Worm (Caenorhabditis elegans) whole organism, L1 larva: Measurements from ENCODE around the gene F09F7.5.

Experiments
- F16B12.6 ChIP-seq: fragments of 150-350 bp; optimal IDR thresholded peaks from 2 replicates; lab custom pipeline; 2014; ENCODE audit warnings: missing biosample characterization, missing genetic modification characterization
- Y116A8C.19 ChIP-seq: sonication (generic microtip); optimal IDR thresholded peaks from 2 replicates; lab custom pipeline; 2016; ENCODE audit warnings: missing compliant biosample characterization, missing genetic modification characterization, borderline replicate concordance
- alr-1 ChIP-seq: fragments of 200-800 bp; sonication (Bioruptor generic); optimal IDR thresholded peaks from 2 replicates; lab custom pipeline; 2018; ENCODE audit warnings: borderline replicate concordance, mild to moderate bottlenecking, missing genetic modification characterization, missing compliant biosample characterization
- ama-1 ChIP-seq: fragments of 150-350 bp; optimal IDR thresholded peaks from 2 replicates; lab custom pipeline; 2014
- ceh-82 ChIP-seq, 3 experiments: fragments of 150-350 bp in 1 of 3; sonication (generic microtip) in 2 of 3; optimal IDR thresholded peaks; 2 replicates each; lab custom pipeline; 2014 to 2017; ENCODE audit warnings: missing biosample characterization in 3 of 3, missing genetic modification characterization in 3 of 3
- ceh-88 ChIP-seq: fragments of 200-800 bp; sonication (Bioruptor generic); IDR thresholded peaks from 2 replicates; pipeline ENCODE4 v1.3.6; 2022; ENCODE audit warnings: missing genetic modification characterization, missing compliant biosample characterization
- ceh-90 ChIP-seq: sonication (generic microtip); optimal IDR thresholded peaks from 2 replicates; lab custom pipeline; 2016; ENCODE audit warnings: missing genetic modification characterization, missing compliant biosample characterization
- ces-1 ChIP-seq: fragments of 150-350 bp; optimal IDR thresholded peaks from 2 replicates; lab custom pipeline; 2014; ENCODE audit warnings: missing biosample characterization, missing genetic modification reagents, missing genetic modification characterization
- dpl-1 ChIP-seq, 3 experiments: fragments of 150-350 bp in 2 of 3; sonication (generic microtip) in 1 of 3; optimal IDR thresholded peaks; 2 replicates each; lab custom pipeline; 2014 to 2017; ENCODE audit warnings: missing biosample characterization in 3 of 3, missing genetic modification characterization in 3 of 3, missing genetic modification reagents in 3 of 3
- dsc-1 ChIP-seq: sonication (generic microtip); optimal IDR thresholded peaks from 2 replicates; lab custom pipeline; 2016; ENCODE audit warnings: mild to moderate bottlenecking, missing genetic modification characterization, missing compliant biosample characterization
- efl-1 ChIP-seq, 4 experiments: fragments of 150-350 bp; optimal IDR thresholded peaks in 3 of 4; peaks in 1 of 4; 1 replicate in 1 of 4; 2 replicates in 3 of 4; lab custom pipeline; 2014; ENCODE audit warnings: missing biosample characterization in 2 of 4, missing genetic modification characterization in 2 of 4, missing genetic modification reagents in 2 of 4
- egl-13 ChIP-seq: sonication (generic microtip); optimal IDR thresholded peaks from 2 replicates; lab custom pipeline; 2016; ENCODE audit warnings: missing genotype, missing genetic modification reagents, missing genetic modification characterization, missing compliant biosample characterization
- egl-27 ChIP-seq, 2 experiments: fragments of 150-350 bp in 1 of 2; sonication (generic microtip); optimal IDR thresholded peaks; 3 replicates each; lab custom pipeline; 2017 to 2018; ENCODE audit warnings: missing biosample characterization in 2 of 2, missing genetic modification characterization in 2 of 2, missing genetic modification reagents in 2 of 2
- elt-2 ChIP-seq: sonication (generic microtip); optimal IDR thresholded peaks from 2 replicates; lab custom pipeline; 2016; ENCODE audit warnings: missing genetic modification characterization, mild to moderate bottlenecking, inconsistent platforms, missing compliant biosample characterization, missing genetic modification reagents
- elt-3 ChIP-seq, 6 experiments: fragments of 150-350 bp in 1 of 6; sonication (generic microtip); optimal IDR thresholded peaks; 2 replicates each; lab custom pipeline; 2017 to 2018; ENCODE audit warnings: missing biosample characterization in 6 of 6, missing genetic modification characterization in 6 of 6, inconsistent platforms in 1 of 6
- ets-5 ChIP-seq: fragments of 200-800 bp; sonication (Bioruptor generic); IDR thresholded peaks from 2 replicates; pipeline ENCODE4 v1.3.6; 2022; ENCODE audit warnings: missing genetic modification characterization, missing compliant biosample characterization
- fkh-4 ChIP-seq: sonication (generic microtip); optimal IDR thresholded peaks from 2 replicates; lab custom pipeline; 2016; ENCODE audit warnings: missing compliant biosample characterization, missing genetic modification characterization, borderline replicate concordance
- grh-1 ChIP-seq: fragments of 200-800 bp; sonication (Bioruptor generic); IDR thresholded peaks from 2 replicates; pipeline ENCODE4 v1.3.6; 2022; ENCODE audit warnings: missing genetic modification reagents, missing genetic modification characterization, missing compliant biosample characterization
- hlh-17 ChIP-seq: fragments of 200-800 bp; sonication (Bioruptor generic); optimal IDR thresholded peaks from 2 replicates; lab custom pipeline; 2018; ENCODE audit warnings: missing genetic modification characterization, mild to moderate bottlenecking, missing compliant biosample characterization, moderate library complexity, borderline replicate concordance
- hlh-4 ChIP-seq: sonication (generic microtip); optimal IDR thresholded peaks from 2 replicates; lab custom pipeline; 2016; ENCODE audit warnings: mild to moderate bottlenecking, missing genetic modification characterization, missing compliant biosample characterization
- isw-1 ChIP-seq: fragments of 200-800 bp; sonication (Bioruptor generic); IDR thresholded peaks from 2 replicates; pipeline ENCODE4 v1.3.6; 2022; ENCODE audit warnings: missing genetic modification characterization, missing compliant biosample characterization
- lin-13 ChIP-seq: fragments of 150-350 bp; optimal IDR thresholded peaks from 2 replicates; lab custom pipeline; 2014; ENCODE audit warnings: missing biosample characterization, missing genetic modification reagents, missing genetic modification characterization
- lin-14 ChIP-seq: fragments of 200-800 bp; sonication (Bioruptor generic); optimal IDR thresholded peaks from 2 replicates; lab custom pipeline; 2018; ENCODE audit warnings: mild to moderate bottlenecking, missing genetic modification characterization, moderate library complexity, missing compliant biosample characterization
- lin-15B ChIP-seq: fragments of 150-350 bp; sonication (generic microtip); optimal IDR thresholded peaks from 3 replicates; lab custom pipeline; 2014; ENCODE audit warnings: missing biosample characterization, missing genetic modification characterization
- lir-3 ChIP-seq: sonication (generic microtip); optimal IDR thresholded peaks from 2 replicates; lab custom pipeline; 2016; ENCODE audit warnings: mild to moderate bottlenecking, missing genetic modification characterization, moderate library complexity, missing compliant biosample characterization; ENCODE audit not compliant: poor library complexity
- mab-9 ChIP-seq: fragments of 200-800 bp; sonication (Bioruptor generic); IDR thresholded peaks from 2 replicates; pipeline ENCODE4 v1.3.6; 2022; ENCODE audit warnings: missing genetic modification reagents, missing genetic modification characterization, missing compliant biosample characterization
- mdl-1 ChIP-seq, 2 experiments: fragments of 150-350 bp; optimal IDR thresholded peaks; 2 replicates each; lab custom pipeline; 2014 to 2017; ENCODE audit warnings: missing biosample characterization in 2 of 2, missing genetic modification characterization in 2 of 2, inconsistent platforms in 1 of 2
- mef-2 ChIP-seq: fragments of 150-350 bp; optimal IDR thresholded peaks from 2 replicates; lab custom pipeline; 2014; ENCODE audit warnings: missing biosample characterization, missing genetic modification characterization
- nhr-11 ChIP-seq: fragments of 150-350 bp; optimal IDR thresholded peaks from 2 replicates; lab custom pipeline; 2014; ENCODE audit warnings: missing biosample characterization, missing genetic modification characterization
- nhr-47 ChIP-seq: sonication (generic microtip); optimal IDR thresholded peaks from 2 replicates; lab custom pipeline; 2016; ENCODE audit warnings: mild to moderate bottlenecking, missing genetic modification characterization, moderate library complexity, missing compliant biosample characterization
- nhr-71 ChIP-seq: sonication (generic microtip); optimal IDR thresholded peaks from 2 replicates; lab custom pipeline; 2016; ENCODE audit warnings: mild to moderate bottlenecking, missing genetic modification characterization, moderate library complexity, missing compliant biosample characterization
- nhr-77 ChIP-seq: fragments of 150-350 bp; optimal IDR thresholded peaks from 2 replicates; lab custom pipeline; 2014; ENCODE audit warnings: missing biosample characterization, missing genetic modification characterization
- nhr-90 ChIP-seq: sonication (generic microtip); optimal IDR thresholded peaks from 2 replicates; lab custom pipeline; 2016; ENCODE audit warnings: mild to moderate bottlenecking, missing genetic modification characterization, missing compliant biosample characterization; ENCODE audit not compliant: poor library complexity
- pag-3 ChIP-seq: sonication (generic microtip); optimal IDR thresholded peaks from 2 replicates; lab custom pipeline; 2017; ENCODE audit warnings: missing genetic modification characterization, mild to moderate bottlenecking, missing compliant biosample characterization, antibody characterized with exemption, borderline replicate concordance; ENCODE audit not compliant: insufficient read depth
- pax-3 ChIP-seq: fragments of 200-800 bp; sonication (Bioruptor generic); optimal IDR thresholded peaks from 2 replicates; lab custom pipeline; 2018; ENCODE audit warnings: mild to moderate bottlenecking, missing genetic modification characterization, moderate library complexity, missing compliant biosample characterization
- rnt-1 ChIP-seq: sonication (generic microtip); optimal IDR thresholded peaks from 2 replicates; lab custom pipeline; 2016; ENCODE audit warnings: mild to moderate bottlenecking, missing genetic modification characterization, moderate library complexity, missing compliant biosample characterization
- skn-1 ChIP-seq: fragments of 150-350 bp; optimal IDR thresholded peaks from 2 replicates; lab custom pipeline; 2014; ENCODE audit warnings: missing biosample characterization, missing genetic modification characterization
- snu-23 ChIP-seq: sonication (generic microtip); optimal IDR thresholded peaks from 2 replicates; lab custom pipeline; 2016; ENCODE audit warnings: missing genetic modification characterization, missing compliant biosample characterization
- sptf-1 ChIP-seq: fragments of 150-350 bp; optimal IDR thresholded peaks from 2 replicates; lab custom pipeline; 2014; ENCODE audit warnings: missing biosample characterization, missing genetic modification characterization
- sup-37 ChIP-seq: fragments of 200-800 bp; sonication (Bioruptor generic); optimal IDR thresholded peaks from 2 replicates; lab custom pipeline; 2018; ENCODE audit warnings: mild to moderate bottlenecking, missing genetic modification characterization, missing compliant biosample characterization
- swsn-7 ChIP-seq: sonication (generic microtip); optimal IDR thresholded peaks from 2 replicates; lab custom pipeline; 2016; ENCODE audit warnings: missing genetic modification characterization, missing compliant biosample characterization
- unc-130 ChIP-seq: fragments of 150-350 bp; optimal IDR thresholded peaks from 2 replicates; lab custom pipeline; 2017; ENCODE audit warnings: missing biosample characterization, missing genetic modification characterization, inconsistent platforms
- unc-30 ChIP-seq: sonication (generic microtip); optimal IDR thresholded peaks from 2 replicates; lab custom pipeline; 2017; ENCODE audit warnings: missing biosample characterization, missing genetic modification characterization
- unc-86 ChIP-seq: sonication (generic microtip); optimal IDR thresholded peaks from 2 replicates; lab custom pipeline; 2016; ENCODE audit warnings: missing genetic modification characterization, missing compliant biosample characterization
- unc-98 ChIP-seq: fragments of 200-800 bp; sonication (Bioruptor generic); IDR thresholded peaks from 2 replicates; pipeline ENCODE4 v1.3.6; 2022; ENCODE audit warnings: missing genetic modification characterization, missing compliant biosample characterization
- vab-15 ChIP-seq: sonication (generic microtip); optimal IDR thresholded peaks from 2 replicates; lab custom pipeline; 2017; ENCODE audit warnings: missing genotype, mild to moderate bottlenecking, missing genetic modification characterization, missing compliant biosample characterization
- xbp-1 ChIP-seq: sonication (generic microtip); optimal IDR thresholded peaks from 2 replicates; lab custom pipeline; 2016; ENCODE audit warnings: missing genetic modification characterization, missing compliant biosample characterization
- zag-1 ChIP-seq: fragments of 150-350 bp; optimal IDR thresholded peaks from 2 replicates; lab custom pipeline; 2014; ENCODE audit warnings: missing biosample characterization, missing genetic modification characterization
- zip-4 ChIP-seq: fragments of 200-800 bp; sonication (Bioruptor generic); optimal IDR thresholded peaks from 2 replicates; lab custom pipeline; 2018; ENCODE audit warnings: mild to moderate bottlenecking, missing genetic modification characterization, moderate library complexity, missing compliant biosample characterization
- ztf-11 ChIP-seq, 2 experiments: sonication (generic microtip); optimal IDR thresholded peaks; 2 replicates each; lab custom pipeline; 2016 to 2017; ENCODE audit warnings: missing genetic modification characterization in 2 of 2, missing biosample characterization in 1 of 2, missing compliant biosample characterization in 1 of 2
- ztf-4 ChIP-seq: fragments of 150-350 bp; optimal IDR thresholded peaks from 2 replicates; lab custom pipeline; 2014; ENCODE audit warnings: missing biosample characterization, missing genetic modification characterization

The F09F7.5 gene

ce11 chrIII:5504164-5504563 lies 42.6 kb upstream of the F09F7.5 start (continued):
- TF ChIP-seq unc-98 (GFP tag; lab: Robert Waterston, UW), result no peak
- TF ChIP-seq Y116A8C.19, result no peak
- TF ChIP-seq fkh-4 (tag; lab: Kevin White, UChicago), result no peak
- TF ChIP-seq lin-14 (GFP tag; lab: Kevin White, UChicago), result peak; percentile 83
- TF ChIP-seq unc-86, result no peak
- TF ChIP-seq ztf-11 (tag; optimal IDR thresholded peaks at IDR 0.05; lab: Kevin White, UChicago), result no peak
- peak in 5 of 6 experiments; percentile 58 to 87 (median 62) for TF ChIP-seq elt-3 (tag; optimal IDR thresholded peaks at IDR 0.05; lab: Kevin White, UChicago)
- peak; percentile 62 for TF ChIP-seq efl-1 (optimal IDR thresholded peaks at IDR 0.05; lab: Kevin White, UChicago)
- peak; percentile 57 to 96 for TF ChIP-seq efl-1 (GFP tag; optimal IDR thresholded peaks at IDR 0.05 in 1 of 2; lab: Kevin White, UChicago)
- TF ChIP-seq rnt-1 (tag; lab: Kevin White, UChicago), result peak; percentile 87
- no peak for TF ChIP-seq F16B12.6 (tag; lab: Kevin White, UChicago)
- no peak for TF ChIP-seq egl-27 (tag; optimal IDR thresholded peaks at IDR 0.05; lab: Kevin White, UChicago)
- TF ChIP-seq ama-1 (lab: Kevin White, UChicago), result peak; percentile 91
- peak; percentile 77 for TF ChIP-seq nhr-71 (tag; lab: Kevin White, UChicago)
- TF ChIP-seq sptf-1 (tag; lab: Kevin White, UChicago), result no peak
- peak; percentile 39 to 50 (median 40) for TF ChIP-seq dpl-1 (GFP tag; optimal IDR thresholded peaks at IDR 0.05; lab: Kevin White, UChicago)
- TF ChIP-seq egl-13 (tag; lab: Kevin White, UChicago), result no peak
- peak; percentile 49 for TF ChIP-seq nhr-77 (tag; lab: Kevin White, UChicago)
- TF ChIP-seq isw-1 (GFP tag; lab: Robert Waterston, UW), result no peak
- no peak for TF ChIP-seq lin-15B
- TF ChIP-seq nhr-11, result no peak
- TF ChIP-seq unc-30 (tag; lab: Kevin White, UChicago), result no peak
- TF ChIP-seq hlh-17 (GFP tag; lab: Kevin White, UChicago), result no peak
- TF ChIP-seq mab-9, result no peak
- TF ChIP-seq xbp-1 (tag; lab: Kevin White, UChicago), result peak; percentile 37
- TF ChIP-seq vab-15 (tag; lab: Kevin White, UChicago), result no peak
- TF ChIP-seq skn-1 (tag; lab: Kevin White, UChicago), result peak; percentile 46
- peak; percentile 26 to 64 (median 55) for TF ChIP-seq ceh-82 (tag; optimal IDR thresholded peaks at IDR 0.05; lab: Kevin White, UChicago)
- peak; percentile 64 for TF ChIP-seq nhr-47 (tag; lab: Kevin White, UChicago)
- no peak for TF ChIP-seq grh-1 (GFP tag; lab: Robert Waterston, UW)
- TF ChIP-seq sup-37 (GFP tag; lab: Kevin White, UChicago), result no peak
- peak; percentile 12 for TF ChIP-seq unc-130 (tag; lab: Kevin White, UChicago)
- peak; percentile 54 for TF ChIP-seq lin-13 (GFP tag; lab: Kevin White, UChicago)
- no peak for TF ChIP-seq ceh-90 (tag; lab: Kevin White, UChicago)
- TF ChIP-seq zag-1 (tag; lab: Kevin White, UChicago), result no peak
- TF ChIP-seq alr-1 (tag; lab: Kevin White, UChicago), result no peak
- TF ChIP-seq mef-2 (tag; lab: Kevin White, UChicago), result no peak
- no peak for TF ChIP-seq zip-4
- TF ChIP-seq dsc-1 (tag; lab: Kevin White, UChicago), result no peak
- peak; percentile 54 for TF ChIP-seq swsn-7 (tag; lab: Kevin White, UChicago)
- no peak for TF ChIP-seq elt-2
- TF ChIP-seq lir-3, result peak; percentile 34
- no peak for TF ChIP-seq ets-5 (GFP tag; lab: Robert Waterston, UW)
- TF ChIP-seq mdl-1 (tag; optimal IDR thresholded peaks at IDR 0.05; lab: Kevin White, UChicago), result peak in 1 of 2 experiments; percentile 33
- no peak for TF ChIP-seq hlh-4
- peak; percentile 52 for TF ChIP-seq ztf-4 (tag; lab: Kevin White, UChicago)
- no peak for TF ChIP-seq ceh-88 (GFP tag; lab: Robert Waterston, UW)
- TF ChIP-seq ces-1 (GFP tag; lab: Kevin White, UChicago), result no peak
- TF ChIP-seq snu-23 (GFP tag; lab: Kevin White, UChicago), result peak; percentile 77
- peak; percentile 63 for TF ChIP-seq pax-3 (tag; lab: Kevin White, UChicago)
- no peak for TF ChIP-seq pag-3
- no peak for TF ChIP-seq nhr-90
